Worm (Caenorhabditis elegans) whole organism, midembryonic: ENCODE results near the gene F57C7.4.

Experiments used
- T22C8.4 ChIP-seq: fragments of 200-800 bp; sonication (Bioruptor generic); IDR thresholded peaks from 2 replicates; pipeline ENCODE4 v1.3.6; 2022; ENCODE audit warnings: missing genetic modification characterization, missing compliant biosample characterization
- cog-1 ChIP-seq: sonication (generic microtip); optimal IDR thresholded peaks from 2 replicates; lab custom pipeline; 2016; ENCODE audit warnings: missing genetic modification characterization, missing compliant biosample characterization
- flt-1 ChIP-seq: fragments of 200-800 bp; sonication (Bioruptor generic); IDR thresholded peaks from 2 replicates; pipeline ENCODE4 v1.3.6; 2022; ENCODE audit warnings: missing genetic modification characterization, missing compliant biosample characterization
- med-1 ChIP-seq: sonication (generic microtip); optimal IDR thresholded peaks from 2 replicates; lab custom pipeline; 2017; ENCODE audit warnings: missing genetic modification characterization, mild to moderate bottlenecking, missing compliant biosample characterization, antibody characterized with exemption, missing genetic modification reagents; ENCODE audit not compliant: insufficient read depth
- ref-1 ChIP-seq: fragments of 200-800 bp; sonication (Bioruptor generic); conservative IDR thresholded peaks from 2 replicates; pipeline ENCODE4 v1.3.6; 2022; ENCODE audit warnings: missing genetic modification reagents, missing genetic modification characterization, missing compliant biosample characterization
- tab-1 ChIP-seq: fragments of 200-800 bp; sonication (Bioruptor generic); IDR thresholded peaks from 2 replicates; pipeline ENCODE4 v1.3.6; 2022; ENCODE audit warnings: missing genetic modification characterization, missing compliant biosample characterization
- ztf-23 ChIP-seq: fragments of 200-800 bp; sonication (Bioruptor generic); IDR thresholded peaks from 2 replicates; pipeline ENCODE4 v1.3.6; 2022; ENCODE audit warnings: missing genetic modification reagents, missing genetic modification characterization, missing compliant biosample characterization
- ztf-29 ChIP-seq: fragments of 200-800 bp; sonication (Bioruptor generic); IDR thresholded peaks from 2 replicates; pipeline ENCODE4 v1.3.6; 2022; ENCODE audit warnings: missing genetic modification reagents, missing genetic modification characterization, missing compliant biosample characterization

- TF ChIP-seq flt-1 (0 out of 2 replicates have a peak, but pooled peaks have one; percentile 37), cog-1 (tag; lab: Kevin White, UChicago) (no peak), T22C8.4 (GFP tag; lab: Robert Waterston, UW) (no peak), med-1 (no peak), ztf-29 (GFP tag; lab: Robert Waterston, UW) (no peak), ref-1 (GFP tag; lab: Robert Waterston, UW) (no peak), tab-1 (GFP tag; lab: Robert Waterston, UW) (no peak), ztf-23 (GFP tag; lab: Robert Waterston, UW) (no peak)
Observed at ce11 chrX:10590772-10591171, 1.4 kb upstream of the F57C7.4 start.
